Worm (Caenorhabditis elegans) whole organism, L1 larva: Measurements from ENCODE around the gene copg-1.
A peak's percentile ranks its signal among the peaks of the same experiment; 100 is the strongest.

ENCODE experiments used
- C16A3.4 ChIP-seq: fragments of 150-350 bp; optimal IDR thresholded peaks from 2 replicates; lab custom pipeline; 2014; ENCODE audit warnings: missing biosample characterization, missing genetic modification characterization
- ces-1 ChIP-seq: fragments of 150-350 bp; optimal IDR thresholded peaks from 2 replicates; lab custom pipeline; 2014; ENCODE audit warnings: missing biosample characterization, missing genetic modification reagents, missing genetic modification characterization
- efl-1 ChIP-seq, 4 experiments: fragments of 150-350 bp; optimal IDR thresholded peaks in 3 of 4; peaks in 1 of 4; 1 replicate in 1 of 4; 2 replicates in 3 of 4; lab custom pipeline; 2014; ENCODE audit warnings: missing biosample characterization in 2 of 4, missing genetic modification characterization in 2 of 4, missing genetic modification reagents in 2 of 4
- fkh-10 ChIP-seq: sonication (generic microtip); optimal IDR thresholded peaks from 2 replicates; lab custom pipeline; 2017; ENCODE audit warnings: missing biosample characterization, missing genetic modification reagents, missing genetic modification characterization
- lin-15B ChIP-seq: fragments of 150-350 bp; sonication (generic microtip); optimal IDR thresholded peaks from 3 replicates; lab custom pipeline; 2014; ENCODE audit warnings: missing biosample characterization, missing genetic modification characterization
- lin-39 ChIP-seq: fragments of 150-350 bp; optimal IDR thresholded peaks from 2 replicates; lab custom pipeline; 2014; ENCODE audit warnings: missing biosample characterization, missing genetic modification reagents, missing genetic modification characterization
- mep-1 ChIP-seq: fragments of 150-350 bp; optimal IDR thresholded peaks from 2 replicates; lab custom pipeline; 2014; ENCODE audit warnings: missing biosample characterization, missing genetic modification characterization
- nhr-20 ChIP-seq: sonication (generic microtip); optimal IDR thresholded peaks from 2 replicates; lab custom pipeline; 2016; ENCODE audit warnings: mild to moderate bottlenecking, missing genetic modification characterization, missing compliant biosample characterization
- nhr-28 ChIP-seq: fragments of 150-350 bp; optimal IDR thresholded peaks from 2 replicates; lab custom pipeline; 2014; ENCODE audit warnings: missing biosample characterization, missing genetic modification characterization
- nhr-71 ChIP-seq: sonication (generic microtip); optimal IDR thresholded peaks from 2 replicates; lab custom pipeline; 2016; ENCODE audit warnings: mild to moderate bottlenecking, missing genetic modification characterization, moderate library complexity, missing compliant biosample characterization
- unc-30 ChIP-seq: sonication (generic microtip); optimal IDR thresholded peaks from 2 replicates; lab custom pipeline; 2017; ENCODE audit warnings: missing biosample characterization, missing genetic modification characterization
- unc-86 ChIP-seq: sonication (generic microtip); optimal IDR thresholded peaks from 2 replicates; lab custom pipeline; 2016; ENCODE audit warnings: missing genetic modification characterization, missing compliant biosample characterization
- ztf-11 ChIP-seq, 2 experiments: sonication (generic microtip); optimal IDR thresholded peaks; 2 replicates each; lab custom pipeline; 2016 to 2017; ENCODE audit warnings: missing genetic modification characterization in 2 of 2, missing biosample characterization in 1 of 2, missing compliant biosample characterization in 1 of 2
- ztf-4 ChIP-seq: fragments of 150-350 bp; optimal IDR thresholded peaks from 2 replicates; lab custom pipeline; 2014; ENCODE audit warnings: missing biosample characterization, missing genetic modification characterization

DNA sequence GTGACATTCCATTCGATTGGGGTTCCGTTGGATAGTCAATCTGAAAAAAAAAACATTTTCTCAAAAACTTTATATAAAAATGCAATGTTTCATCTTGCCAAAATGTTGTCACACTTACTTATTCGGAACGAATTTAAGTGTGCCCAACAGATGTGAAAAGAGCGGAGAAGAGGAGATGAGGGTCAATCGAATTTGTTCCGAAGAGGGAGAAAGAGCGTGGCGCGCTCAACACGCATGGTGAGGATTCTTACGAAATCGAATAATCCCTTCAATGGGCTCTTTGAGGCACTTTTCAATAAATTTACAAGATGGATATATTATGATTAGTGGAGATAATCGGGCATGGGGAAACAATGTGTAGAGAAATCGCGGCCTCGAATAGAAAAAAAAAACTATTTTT lies 19.1 kb downstream of the copg-1 start:
- TF ChIP-seq ztf-11 (tag; optimal IDR thresholded peaks at IDR 0.05; lab: Kevin White, UChicago) (no peak), ces-1 (GFP tag; lab: Kevin White, UChicago) (peak; percentile 38), nhr-20 (tag; lab: Kevin White, UChicago) (no peak), unc-30 (tag; lab: Kevin White, UChicago) (no peak), unc-86 (no peak), efl-1 (optimal IDR thresholded peaks at IDR 0.05; lab: Kevin White, UChicago) (no peak), efl-1 (GFP tag; optimal IDR thresholded peaks at IDR 0.05 in 1 of 2; lab: Kevin White, UChicago) (no peak), nhr-28 (tag; lab: Kevin White, UChicago) (no peak), ztf-4 (no peak), nhr-71 (tag; lab: Kevin White, UChicago) (peak; percentile 21), fkh-10 (GFP tag; lab: Kevin White, UChicago) (peak; percentile 92), C16A3.4 (no peak), lin-39 (tag; lab: Kevin White, UChicago) (no peak), lin-15B (no peak), mep-1 (tag; lab: Kevin White, UChicago) (no peak)
